Worm (Caenorhabditis elegans) whole organism, L1 larva: ENCODE measurements around the gene ife-4.

Source experiments
- alr-1 ChIP-seq: fragments of 200-800 bp; sonication (Bioruptor generic); optimal IDR thresholded peaks from 2 replicates; lab custom pipeline; 2018; ENCODE audit warnings: borderline replicate concordance, mild to moderate bottlenecking, missing genetic modification characterization, missing compliant biosample characterization
- blmp-1 ChIP-seq: fragments of 150-350 bp; optimal IDR thresholded peaks from 2 replicates; lab custom pipeline; 2014; ENCODE audit warnings: missing biosample characterization, missing genetic modification characterization
- dpl-1 ChIP-seq, 3 experiments: fragments of 150-350 bp in 2 of 3; sonication (generic microtip) in 1 of 3; optimal IDR thresholded peaks; 2 replicates each; lab custom pipeline; 2014 to 2017; ENCODE audit warnings: missing biosample characterization in 3 of 3, missing genetic modification characterization in 3 of 3, missing genetic modification reagents in 3 of 3
- dsc-1 ChIP-seq: sonication (generic microtip); optimal IDR thresholded peaks from 2 replicates; lab custom pipeline; 2016; ENCODE audit warnings: mild to moderate bottlenecking, missing genetic modification characterization, missing compliant biosample characterization
- efl-3 ChIP-seq: fragments of 200-800 bp; sonication (Bioruptor generic); optimal IDR thresholded peaks from 2 replicates; lab custom pipeline; 2018; ENCODE audit warnings: mild to moderate bottlenecking, missing genetic modification characterization, missing compliant biosample characterization
- egl-27 ChIP-seq, 2 experiments: fragments of 150-350 bp in 1 of 2; sonication (generic microtip); optimal IDR thresholded peaks; 3 replicates each; lab custom pipeline; 2017 to 2018; ENCODE audit warnings: missing biosample characterization in 2 of 2, missing genetic modification characterization in 2 of 2, missing genetic modification reagents in 2 of 2
- elt-2 ChIP-seq: sonication (generic microtip); optimal IDR thresholded peaks from 2 replicates; lab custom pipeline; 2016; ENCODE audit warnings: missing genetic modification characterization, mild to moderate bottlenecking, inconsistent platforms, missing compliant biosample characterization, missing genetic modification reagents
- elt-3 ChIP-seq, 6 experiments: fragments of 150-350 bp in 1 of 6; sonication (generic microtip); optimal IDR thresholded peaks; 2 replicates each; lab custom pipeline; 2017 to 2018; ENCODE audit warnings: missing biosample characterization in 6 of 6, missing genetic modification characterization in 6 of 6, inconsistent platforms in 1 of 6
- fos-1 ChIP-seq: fragments of 150-350 bp; optimal IDR thresholded peaks from 2 replicates; lab custom pipeline; 2014; ENCODE audit warnings: missing biosample characterization, missing genetic modification characterization
- hpl-2 ChIP-seq: fragments of 150-350 bp; optimal IDR thresholded peaks from 2 replicates; lab custom pipeline; 2014; ENCODE audit warnings: missing biosample characterization, missing genetic modification reagents, missing genetic modification characterization
- irx-1 ChIP-seq: sonication (generic microtip); optimal IDR thresholded peaks from 2 replicates; lab custom pipeline; 2016; ENCODE audit warnings: missing genetic modification characterization, missing compliant biosample characterization
- isw-1 ChIP-seq: fragments of 200-800 bp; sonication (Bioruptor generic); IDR thresholded peaks from 2 replicates; pipeline ENCODE4 v1.3.6; 2022; ENCODE audit warnings: missing genetic modification characterization, missing compliant biosample characterization
- jun-1 ChIP-seq: fragments of 150-350 bp; optimal IDR thresholded peaks from 2 replicates; lab custom pipeline; 2014; ENCODE audit warnings: missing biosample characterization, missing genetic modification reagents, missing genetic modification characterization
- lin-13 ChIP-seq: fragments of 150-350 bp; optimal IDR thresholded peaks from 2 replicates; lab custom pipeline; 2014; ENCODE audit warnings: missing biosample characterization, missing genetic modification reagents, missing genetic modification characterization
- lin-14 ChIP-seq: fragments of 200-800 bp; sonication (Bioruptor generic); optimal IDR thresholded peaks from 2 replicates; lab custom pipeline; 2018; ENCODE audit warnings: mild to moderate bottlenecking, missing genetic modification characterization, moderate library complexity, missing compliant biosample characterization
- lin-15B ChIP-seq: fragments of 150-350 bp; sonication (generic microtip); optimal IDR thresholded peaks from 3 replicates; lab custom pipeline; 2014; ENCODE audit warnings: missing biosample characterization, missing genetic modification characterization
- lin-39 ChIP-seq: fragments of 150-350 bp; optimal IDR thresholded peaks from 2 replicates; lab custom pipeline; 2014; ENCODE audit warnings: missing biosample characterization, missing genetic modification reagents, missing genetic modification characterization
- lir-3 ChIP-seq: sonication (generic microtip); optimal IDR thresholded peaks from 2 replicates; lab custom pipeline; 2016; ENCODE audit warnings: mild to moderate bottlenecking, missing genetic modification characterization, moderate library complexity, missing compliant biosample characterization; ENCODE audit not compliant: poor library complexity
- lsy-2 ChIP-seq, 2 experiments: fragments of 150-350 bp; optimal IDR thresholded peaks; 2 replicates each; lab custom pipeline; 2014; ENCODE audit warnings: missing biosample characterization in 2 of 2, missing genetic modification characterization in 2 of 2
- nhr-11 ChIP-seq: fragments of 150-350 bp; optimal IDR thresholded peaks from 2 replicates; lab custom pipeline; 2014; ENCODE audit warnings: missing biosample characterization, missing genetic modification characterization
- nhr-12 ChIP-seq: sonication (generic microtip); optimal IDR thresholded peaks from 2 replicates; lab custom pipeline; 2017; ENCODE audit warnings: missing biosample characterization, missing genetic modification characterization
- nhr-20 ChIP-seq: sonication (generic microtip); optimal IDR thresholded peaks from 2 replicates; lab custom pipeline; 2016; ENCODE audit warnings: mild to moderate bottlenecking, missing genetic modification characterization, missing compliant biosample characterization
- nhr-237 ChIP-seq: fragments of 150-350 bp; optimal IDR thresholded peaks from 2 replicates; lab custom pipeline; 2014; ENCODE audit warnings: missing biosample characterization, missing genetic modification characterization
- nhr-28 ChIP-seq: fragments of 150-350 bp; optimal IDR thresholded peaks from 2 replicates; lab custom pipeline; 2014; ENCODE audit warnings: missing biosample characterization, missing genetic modification characterization
- nhr-47 ChIP-seq: sonication (generic microtip); optimal IDR thresholded peaks from 2 replicates; lab custom pipeline; 2016; ENCODE audit warnings: mild to moderate bottlenecking, missing genetic modification characterization, moderate library complexity, missing compliant biosample characterization
- nhr-71 ChIP-seq: sonication (generic microtip); optimal IDR thresholded peaks from 2 replicates; lab custom pipeline; 2016; ENCODE audit warnings: mild to moderate bottlenecking, missing genetic modification characterization, moderate library complexity, missing compliant biosample characterization
- nhr-76 ChIP-seq: sonication (generic microtip); optimal IDR thresholded peaks from 2 replicates; lab custom pipeline; 2017; ENCODE audit warnings: missing biosample characterization, missing genetic modification characterization
- nhr-84 ChIP-seq: sonication (generic microtip); optimal IDR thresholded peaks from 2 replicates; lab custom pipeline; 2017; ENCODE audit warnings: missing biosample characterization, missing genetic modification characterization
- nhr-85 ChIP-seq: sonication (generic microtip); peaks from one replicate; lab custom pipeline; 2016; ENCODE audit warnings: missing genetic modification characterization, inconsistent platforms, missing compliant biosample characterization
- nhr-90 ChIP-seq: sonication (generic microtip); optimal IDR thresholded peaks from 2 replicates; lab custom pipeline; 2016; ENCODE audit warnings: mild to moderate bottlenecking, missing genetic modification characterization, missing compliant biosample characterization; ENCODE audit not compliant: poor library complexity
- pag-3 ChIP-seq: sonication (generic microtip); optimal IDR thresholded peaks from 2 replicates; lab custom pipeline; 2017; ENCODE audit warnings: missing genetic modification characterization, mild to moderate bottlenecking, missing compliant biosample characterization, antibody characterized with exemption, borderline replicate concordance; ENCODE audit not compliant: insufficient read depth
- pax-3 ChIP-seq: fragments of 200-800 bp; sonication (Bioruptor generic); optimal IDR thresholded peaks from 2 replicates; lab custom pipeline; 2018; ENCODE audit warnings: mild to moderate bottlenecking, missing genetic modification characterization, moderate library complexity, missing compliant biosample characterization
- rnt-1 ChIP-seq: sonication (generic microtip); optimal IDR thresholded peaks from 2 replicates; lab custom pipeline; 2016; ENCODE audit warnings: mild to moderate bottlenecking, missing genetic modification characterization, moderate library complexity, missing compliant biosample characterization
- skn-1 ChIP-seq: fragments of 150-350 bp; optimal IDR thresholded peaks from 2 replicates; lab custom pipeline; 2014; ENCODE audit warnings: missing biosample characterization, missing genetic modification characterization
- snpc-4 ChIP-seq: fragments of 150-350 bp; optimal IDR thresholded peaks from 2 replicates; lab custom pipeline; 2014; ENCODE audit warnings: missing biosample characterization, missing genetic modification characterization
- sup-37 ChIP-seq: fragments of 200-800 bp; sonication (Bioruptor generic); optimal IDR thresholded peaks from 2 replicates; lab custom pipeline; 2018; ENCODE audit warnings: mild to moderate bottlenecking, missing genetic modification characterization, missing compliant biosample characterization
- swsn-7 ChIP-seq: sonication (generic microtip); optimal IDR thresholded peaks from 2 replicates; lab custom pipeline; 2016; ENCODE audit warnings: missing genetic modification characterization, missing compliant biosample characterization
- tlp-1 ChIP-seq: fragments of 150-350 bp; optimal IDR thresholded peaks from 2 replicates; lab custom pipeline; 2014; ENCODE audit warnings: missing biosample characterization, missing genetic modification characterization
- unc-86 ChIP-seq: sonication (generic microtip); optimal IDR thresholded peaks from 2 replicates; lab custom pipeline; 2016; ENCODE audit warnings: missing genetic modification characterization, missing compliant biosample characterization
- unc-98 ChIP-seq: fragments of 200-800 bp; sonication (Bioruptor generic); IDR thresholded peaks from 2 replicates; pipeline ENCODE4 v1.3.6; 2022; ENCODE audit warnings: missing genetic modification characterization, missing compliant biosample characterization
- vab-15 ChIP-seq: sonication (generic microtip); optimal IDR thresholded peaks from 2 replicates; lab custom pipeline; 2017; ENCODE audit warnings: missing genotype, mild to moderate bottlenecking, missing genetic modification characterization, missing compliant biosample characterization
- xbp-1 ChIP-seq: sonication (generic microtip); optimal IDR thresholded peaks from 2 replicates; lab custom pipeline; 2016; ENCODE audit warnings: missing genetic modification characterization, missing compliant biosample characterization
- ztf-11 ChIP-seq, 2 experiments: sonication (generic microtip); optimal IDR thresholded peaks; 2 replicates each; lab custom pipeline; 2016 to 2017; ENCODE audit warnings: missing genetic modification characterization in 2 of 2, missing biosample characterization in 1 of 2, missing compliant biosample characterization in 1 of 2
- ztf-4 ChIP-seq: fragments of 150-350 bp; optimal IDR thresholded peaks from 2 replicates; lab custom pipeline; 2014; ENCODE audit warnings: missing biosample characterization, missing genetic modification characterization

The ife-4 gene

DNA sequence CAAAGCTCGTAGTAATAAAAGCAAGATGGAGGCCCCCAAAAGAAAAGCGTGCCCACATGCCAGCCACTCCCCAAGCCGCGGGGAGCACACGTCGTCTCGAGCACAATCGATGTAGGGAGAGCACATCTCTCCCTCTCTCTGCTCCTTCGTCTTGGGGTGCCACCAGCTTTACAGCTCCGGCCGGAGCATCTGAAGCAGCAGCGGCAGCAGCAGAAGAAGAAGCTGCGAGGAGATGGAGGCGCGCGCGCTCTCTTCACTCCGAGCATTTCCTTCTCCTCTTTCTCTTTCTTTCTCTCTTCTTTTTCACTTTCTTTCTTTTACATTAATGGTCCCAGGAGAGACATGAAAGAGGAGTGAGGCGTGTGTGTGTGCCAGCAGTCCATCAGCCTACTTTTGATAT, 39.9 kb upstream of the ife-4 start (continued):
- TF ChIP-seq egl-27 (tag; optimal IDR thresholded peaks at IDR 0.05; lab: Kevin White, UChicago) (no peak), ztf-4 (tag; lab: Kevin White, UChicago) (peak; percentile 22), nhr-20 (no peak), alr-1 (tag; lab: Kevin White, UChicago) (no peak), sup-37 (GFP tag; lab: Kevin White, UChicago) (no peak), hpl-2 (no peak), swsn-7 (tag; lab: Kevin White, UChicago) (peak; percentile 62), nhr-28 (tag; lab: Kevin White, UChicago) (no peak), xbp-1 (tag; lab: Kevin White, UChicago) (peak; percentile 21), nhr-12 (tag; lab: Kevin White, UChicago) (no peak), lir-3 (no peak), nhr-71 (peak; percentile 77), efl-3 (GFP tag; lab: Kevin White, UChicago) (no peak), rnt-1 (tag; lab: Kevin White, UChicago) (peak; percentile 64)

DNA sequence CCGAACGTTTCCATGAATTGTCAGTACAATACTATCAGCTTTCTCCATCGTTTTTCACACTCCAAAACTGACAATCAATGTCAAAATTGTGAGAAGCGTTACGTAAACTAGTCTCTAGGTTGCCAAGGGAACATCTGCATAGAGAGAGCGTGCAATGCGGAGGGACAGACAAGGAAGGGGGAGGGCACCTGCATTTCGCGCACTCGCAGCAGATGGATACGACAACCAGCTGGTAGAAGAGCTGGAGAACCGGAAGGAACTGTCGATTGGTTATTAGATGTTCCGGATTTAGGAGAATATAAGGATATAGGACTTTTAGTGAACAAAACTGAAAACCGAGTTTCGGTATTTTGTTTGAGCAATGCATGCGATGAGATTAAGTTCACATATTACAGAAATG, 35.0 kb upstream of the ife-4 start, which contains the start of gene mksr-1:
Gene mksr-1, minus strand, starts transcription at position 144 of the 400 bp plus-strand sequence.
- no peak for TF ChIP-seq lin-13 (GFP tag; lab: Kevin White, UChicago)
- no peak for TF ChIP-seq elt-2 (tag; lab: Kevin White, UChicago)

DNA sequence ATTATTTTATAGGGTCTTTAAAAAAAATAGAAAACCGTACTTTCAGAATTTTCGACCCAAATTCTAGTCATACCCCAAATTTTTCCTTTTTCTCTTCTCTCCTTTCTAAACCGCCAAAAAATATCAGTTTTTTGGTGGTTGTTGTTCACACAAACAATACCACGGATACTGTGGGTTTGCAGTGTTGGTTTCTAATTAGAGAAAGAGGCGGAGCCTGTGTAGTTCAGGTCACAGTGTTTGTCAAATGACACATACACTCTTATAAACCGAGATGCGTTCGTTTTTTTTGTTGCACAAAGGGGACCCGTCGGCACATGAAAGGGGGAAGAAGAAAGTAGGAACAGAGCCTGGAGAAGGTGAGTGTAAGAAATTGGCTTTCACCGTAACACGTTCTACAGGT, 31.9 kb upstream of the ife-4 start, which contains the start of gene lim-6:
Gene lim-6, plus strand, starts transcription at position 301 of the 400 bp plus-strand sequence.
- TF ChIP-seq nhr-84 (tag; lab: Kevin White, UChicago) (no peak), lin-39 (tag; lab: Kevin White, UChicago) (no peak), unc-98 (no peak), isw-1 (no peak), nhr-76 (tag; lab: Kevin White, UChicago) (no peak)

DNA sequence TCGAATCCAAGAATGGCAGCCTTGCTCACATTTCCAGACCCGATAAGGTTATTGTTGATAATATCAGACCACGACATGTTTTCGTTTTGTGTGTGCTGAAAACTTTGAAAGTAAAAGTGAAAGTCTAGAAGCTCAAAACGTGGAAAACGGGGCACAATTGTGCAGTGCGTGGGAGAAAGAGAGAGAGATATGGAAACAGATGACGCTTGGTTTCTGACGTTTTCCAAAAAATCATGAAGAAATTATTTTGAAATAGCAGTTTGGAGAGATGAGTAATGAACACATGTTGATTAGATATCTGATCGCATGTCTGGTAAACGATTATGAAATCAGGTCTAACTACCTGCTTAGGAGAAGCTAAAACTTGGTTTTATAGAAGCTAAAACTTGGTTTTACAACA, 23.5 kb upstream of the ife-4 start, which contains the start of gene pfn-3:
Gene pfn-3, minus strand, starts transcription at position 101 of the 400 bp plus-strand sequence.
- TF ChIP-seq jun-1 (tag; lab: Kevin White, UChicago) (no peak), ztf-4 (tag; lab: Kevin White, UChicago) (no peak), nhr-11 (no peak), tlp-1 (tag; lab: Kevin White, UChicago) (no peak), vab-15 (tag; lab: Kevin White, UChicago) (no peak), nhr-90 (tag; lab: Kevin White, UChicago) (no peak), blmp-1 (tag; lab: Kevin White, UChicago) (no peak), pag-3 (tag; lab: Kevin White, UChicago) (peak; percentile 35), nhr-237 (no peak), lsy-2 (tag; optimal IDR thresholded peaks at IDR 0.05; lab: Kevin White, UChicago) (peak in 1 of 2 experiments; percentile 24), ztf-11 (tag; optimal IDR thresholded peaks at IDR 0.05; lab: Kevin White, UChicago) (no peak), lin-14 (GFP tag; lab: Kevin White, UChicago) (peak; percentile 34), lin-15B (tag; lab: Kevin White, UChicago) (no peak), elt-2 (tag; lab: Kevin White, UChicago) (no peak), fos-1 (tag; lab: Kevin White, UChicago) (no peak), irx-1 (tag; lab: Kevin White, UChicago) (no peak), nhr-85 (tag; lab: Kevin White, UChicago) (no peak), pax-3 (tag; lab: Kevin White, UChicago) (no peak), snpc-4 (tag; lab: Kevin White, UChicago) (no peak), nhr-84 (tag; lab: Kevin White, UChicago) (no peak), nhr-47 (no peak), alr-1 (tag; lab: Kevin White, UChicago) (no peak), skn-1 (tag; lab: Kevin White, UChicago) (peak; percentile 74), nhr-20 (no peak), nhr-71 (peak; percentile 45), unc-86 (tag; lab: Kevin White, UChicago) (no peak), dsc-1 (peak; percentile 1), lin-13 (GFP tag; lab: Kevin White, UChicago) (no peak), elt-3 (tag; optimal IDR thresholded peaks at IDR 0.05; lab: Kevin White, UChicago) (no peak), dpl-1 (GFP tag; optimal IDR thresholded peaks at IDR 0.05; lab: Kevin White, UChicago) (no peak), rnt-1 (tag; lab: Kevin White, UChicago) (peak; percentile 27)
